Fruit fly (Drosophila melanogaster) S2 (cell line): Measurements from ENCODE around the gene CG10752.

ENCODE experiments used
- CG8478 ChIP-seq: fragments of >200 bp; optimal IDR thresholded peaks from 2 replicates; lab custom pipeline; 2018
- CTCF ChIP-seq, 2 experiments: fragments of >200 bp; optimal IDR thresholded peaks; 2 replicates each; lab custom pipeline; 2018

- TF ChIP-seq CG8478 (lab: Kevin White, UChicago), result no peak
- TF ChIP-seq CTCF (optimal IDR thresholded peaks at IDR 0.05; lab: Kevin White, UChicago), result no peak
Measured at dm6 chr3L:12967633-12968032, 13.2 kb upstream of the CG10752 start, which contains the start of gene Or69a.
